Fruit fly (Drosophila melanogaster) whole organism, prepupa: ENCODE data around the gene trbl.

Experiments
- CG10631 ChIP-seq: fragments of 200-800 bp; sonication (Bioruptor generic); optimal IDR thresholded peaks from 2 replicates; lab custom pipeline; 2016; ENCODE audit warnings: missing biosample characterization, missing genetic modification characterization
- CG10669 ChIP-seq: fragments of 200-800 bp; sonication (Bioruptor generic); optimal IDR thresholded peaks from 3 replicates; lab custom pipeline; 2018; ENCODE audit warnings: missing biosample characterization, mild to moderate bottlenecking, missing genetic modification characterization, moderate library complexity
- CG11294 ChIP-seq: fragments of 200-800 bp; sonication (Bioruptor generic); IDR thresholded peaks from 2 replicates; pipeline ENCODE4 v1.3.6; 2022; ENCODE audit warnings: missing biosample characterization, missing genetic modification characterization
- CG11762 ChIP-seq: fragments of 200-800 bp; sonication (Bioruptor generic); optimal IDR thresholded peaks from 3 replicates; lab custom pipeline; 2016; ENCODE audit warnings: missing biosample characterization, missing genetic modification characterization; ENCODE audit not compliant: insufficient read depth
- CG11902 ChIP-seq: fragments of 200-800 bp; sonication (Bioruptor generic); optimal IDR thresholded peaks from 3 replicates; lab custom pipeline; 2016; ENCODE audit warnings: missing biosample characterization, missing genetic modification characterization
- CG1621 ChIP-seq: fragments of 200-800 bp; sonication (Bioruptor generic); optimal IDR thresholded peaks from 3 replicates; lab custom pipeline; 2018; ENCODE audit warnings: missing biosample characterization, mild to moderate bottlenecking, missing genetic modification characterization
- CG16779 ChIP-seq: fragments of 200-800 bp; sonication (Bioruptor generic); optimal IDR thresholded peaks from 3 replicates; lab custom pipeline; 2017; ENCODE audit warnings: missing biosample characterization, mild to moderate bottlenecking, missing genetic modification characterization
- CG31627 ChIP-seq: fragments of 200-800 bp; sonication (Bioruptor generic); optimal IDR thresholded peaks from 3 replicates; lab custom pipeline; 2016; ENCODE audit warnings: missing biosample characterization, missing genetic modification characterization
- CG32006 ChIP-seq: fragments of 200-800 bp; sonication (Bioruptor generic); optimal IDR thresholded peaks from 3 replicates; lab custom pipeline; 2017; ENCODE audit warnings: missing biosample characterization, mild to moderate bottlenecking, missing genetic modification characterization
- CG34406 ChIP-seq: fragments of 200-800 bp; sonication (Bioruptor generic); optimal IDR thresholded peaks from 3 replicates; lab custom pipeline; 2016; ENCODE audit warnings: missing biosample characterization, missing genetic modification characterization
- CG3919 ChIP-seq: fragments of 200-800 bp; sonication (Bioruptor generic); optimal IDR thresholded peaks from 3 replicates; lab custom pipeline; 2016; ENCODE audit warnings: missing biosample characterization, missing genetic modification characterization
- CG4318 ChIP-seq: fragments of 200-800 bp; sonication (Bioruptor generic); optimal IDR thresholded peaks from 3 replicates; lab custom pipeline; 2017; ENCODE audit warnings: missing biosample characterization, mild to moderate bottlenecking, missing genetic modification characterization
- CG6163 ChIP-seq: fragments of 200-800 bp; sonication (Bioruptor generic); IDR thresholded peaks from 3 replicates; pipeline ENCODE4 v1.3.6; 2022; ENCODE audit warnings: missing biosample characterization, missing genetic modification characterization
- CG6276 ChIP-seq: fragments of 200-800 bp; sonication (Bioruptor generic); optimal IDR thresholded peaks from 2 replicates; lab custom pipeline; 2017; ENCODE audit warnings: missing biosample characterization, mild to moderate bottlenecking, missing genetic modification characterization
- CG6808 ChIP-seq: fragments of 200-800 bp; sonication (Bioruptor generic); optimal IDR thresholded peaks from 3 replicates; lab custom pipeline; 2017; ENCODE audit warnings: missing biosample characterization, missing genetic modification characterization, mild to moderate bottlenecking, moderate library complexity, missing genetic modification reagents
- CG6854 ChIP-seq: fragments of 200-800 bp; sonication (Bioruptor generic); optimal IDR thresholded peaks from 2 replicates; lab custom pipeline; 2017; ENCODE audit warnings: missing biosample characterization, mild to moderate bottlenecking, missing genetic modification characterization
- CG7368 ChIP-seq: fragments of 200-800 bp; sonication (Bioruptor generic); optimal IDR thresholded peaks from 3 replicates; lab custom pipeline; 2016; ENCODE audit warnings: missing biosample characterization, missing genetic modification characterization
- CG8119 ChIP-seq: fragments of 200-800 bp; sonication (Bioruptor generic); IDR thresholded peaks from 3 replicates; pipeline ENCODE4 v1.3.6; 2022; ENCODE audit warnings: missing biosample characterization, missing genetic modification characterization
- CG8319 ChIP-seq: fragments of 200-800 bp; sonication (Bioruptor generic); optimal IDR thresholded peaks from 3 replicates; lab custom pipeline; 2016; ENCODE audit warnings: missing biosample characterization, missing genetic modification characterization
- CG9139 ChIP-seq: fragments of 200-800 bp; sonication (Bioruptor generic); optimal IDR thresholded peaks from 3 replicates; lab custom pipeline; 2017; ENCODE audit warnings: missing biosample characterization, mild to moderate bottlenecking, missing genetic modification characterization
- Eip75B ChIP-seq: fragments of 200-800 bp; sonication (Bioruptor generic); optimal IDR thresholded peaks from 3 replicates; lab custom pipeline; 2016; ENCODE audit warnings: missing biosample characterization, missing genetic modification characterization
- Eip78C ChIP-seq: fragments of 200-800 bp; sonication (Bioruptor generic); peaks from one replicate; lab custom pipeline; 2016; ENCODE audit warnings: missing biosample characterization, missing genetic modification characterization
- Ets21C ChIP-seq: fragments of 200-800 bp; sonication (Bioruptor generic); optimal IDR thresholded peaks from 3 replicates; lab custom pipeline; 2016; ENCODE audit warnings: missing biosample characterization, missing genetic modification characterization
- Gug ChIP-seq: fragments of 200-800 bp; sonication (Bioruptor generic); IDR thresholded peaks from 2 replicates; pipeline ENCODE4 v1.3.6; 2022; ENCODE audit warnings: missing biosample characterization, missing genetic modification characterization
- Hr4 ChIP-seq: fragments of 200-800 bp; sonication (Bioruptor generic); optimal IDR thresholded peaks from 3 replicates; lab custom pipeline; 2016; ENCODE audit warnings: missing biosample characterization, missing genetic modification characterization
- Lpt ChIP-seq: fragments of 200-800 bp; sonication (Bioruptor generic); optimal IDR thresholded peaks from 3 replicates; lab custom pipeline; 2016; ENCODE audit warnings: missing biosample characterization, missing genetic modification characterization
- Met ChIP-seq: fragments of 200-800 bp; sonication (Bioruptor generic); optimal IDR thresholded peaks from 3 replicates; lab custom pipeline; 2016; ENCODE audit warnings: missing biosample characterization, missing genetic modification characterization
- OdsH ChIP-seq: fragments of 200-800 bp; sonication (Bioruptor generic); optimal IDR thresholded peaks from 3 replicates; lab custom pipeline; 2016; ENCODE audit warnings: missing biosample characterization, missing genetic modification characterization
- Smox ChIP-seq: fragments of 200-800 bp; sonication (Bioruptor generic); optimal IDR thresholded peaks from 3 replicates; lab custom pipeline; 2016; ENCODE audit warnings: missing biosample characterization, missing genetic modification characterization
- Sox14 ChIP-seq: fragments of 200-800 bp; sonication (Bioruptor generic); optimal IDR thresholded peaks from 3 replicates; lab custom pipeline; 2016; ENCODE audit warnings: missing biosample characterization, missing genetic modification characterization
- Sox15 ChIP-seq: fragments of 200-800 bp; sonication (Bioruptor generic); optimal IDR thresholded peaks from 3 replicates; lab custom pipeline; 2016; ENCODE audit warnings: missing biosample characterization, missing genetic modification characterization
- acj6 ChIP-seq: fragments of 200-800 bp; sonication (Bioruptor generic); optimal IDR thresholded peaks from 3 replicates; lab custom pipeline; 2016; ENCODE audit warnings: missing biosample characterization, missing genetic modification characterization
- cyc ChIP-seq: fragments of 200-800 bp; sonication (Bioruptor generic); optimal IDR thresholded peaks from 3 replicates; lab custom pipeline; 2016; ENCODE audit warnings: missing biosample characterization, missing genetic modification characterization
- dac ChIP-seq: fragments of 200-800 bp; sonication (Bioruptor generic); optimal IDR thresholded peaks from 2 replicates; lab custom pipeline; 2017; ENCODE audit warnings: missing biosample characterization, mild to moderate bottlenecking, missing genetic modification characterization
- dsx ChIP-seq: fragments of 200-800 bp; optimal IDR thresholded peaks from 3 replicates; lab custom pipeline; 2019; ENCODE audit warnings: missing biosample characterization, mild to moderate bottlenecking, missing genetic modification characterization, moderate library complexity; ENCODE audit not compliant: poor library complexity, severe bottlenecking
- eg ChIP-seq: fragments of 200-800 bp; sonication (Bioruptor generic); IDR thresholded peaks from 3 replicates; pipeline ENCODE4 v1.3.6; 2022; ENCODE audit warnings: missing biosample characterization, missing genetic modification characterization
- esn ChIP-seq: fragments of 200-800 bp; sonication (Bioruptor generic); optimal IDR thresholded peaks from 2 replicates; lab custom pipeline; 2016; ENCODE audit warnings: missing biosample characterization, mild to moderate bottlenecking, missing genetic modification characterization, moderate library complexity
- fd85E ChIP-seq: fragments of 200-800 bp; sonication (Bioruptor generic); optimal IDR thresholded peaks from 3 replicates; lab custom pipeline; 2016; ENCODE audit warnings: missing biosample characterization, missing genetic modification characterization
- lz ChIP-seq: fragments of 200-800 bp; sonication (Bioruptor generic); optimal IDR thresholded peaks from 3 replicates; lab custom pipeline; 2016; ENCODE audit warnings: missing biosample characterization, missing genetic modification characterization
- net ChIP-seq: fragments of 200-800 bp; sonication (Bioruptor generic); optimal IDR thresholded peaks from 3 replicates; lab custom pipeline; 2016; ENCODE audit warnings: missing biosample characterization, missing genetic modification characterization
- pdm3 ChIP-seq: fragments of 200-800 bp; sonication (Bioruptor generic); optimal IDR thresholded peaks from 3 replicates; lab custom pipeline; 2016; ENCODE audit warnings: missing biosample characterization, missing genetic modification characterization
- spab ChIP-seq: fragments of 200-800 bp; sonication (Bioruptor generic); optimal IDR thresholded peaks from 2 replicates; lab custom pipeline; 2017; ENCODE audit warnings: missing biosample characterization, mild to moderate bottlenecking, missing genetic modification characterization, missing genetic modification reagents
- topi ChIP-seq: fragments of 200-800 bp; sonication (Bioruptor generic); optimal IDR thresholded peaks from 3 replicates; lab custom pipeline; 2016; ENCODE audit warnings: missing biosample characterization, missing genetic modification characterization
- vri ChIP-seq: fragments of 200-800 bp; sonication (Bioruptor generic); optimal IDR thresholded peaks from 3 replicates; lab custom pipeline; 2016; ENCODE audit warnings: missing biosample characterization, mild to moderate bottlenecking, missing genetic modification characterization

Gene trbl

dm6 chr3L:20402665-20403492 is 1.5 kb upstream of the trbl start (continued):
- TF ChIP-seq CG4318 (GFP tag; lab: Kevin White, UChicago) (no peak), CG8319 (GFP tag; lab: Kevin White, UChicago) (peak; percentile 34), esn (GFP tag; lab: Kevin White, UChicago) (peak; percentile 54), cyc (peak; percentile 53), CG1621 (peak; percentile 75), CG6163 (GFP tag; lab: Robert Waterston, UW) (peak; percentile 77), Gug (GFP tag; lab: Robert Waterston, UW) (no peak), CG32006 (GFP tag; lab: Kevin White, UChicago) (no peak), Lpt (GFP tag; lab: Kevin White, UChicago) (no peak), Smox (GFP tag; lab: Kevin White, UChicago) (peak; percentile 72), Eip75B (peak; percentile 69), CG10669 (peak; percentile 77), CG16779 (peak; percentile 28), eg (GFP tag; lab: Robert Waterston, UW) (no peak), CG11902 (peak; percentile 62), pdm3 (peak; percentile 65), CG31627 (GFP tag; lab: Kevin White, UChicago) (peak; percentile 64), CG9139 (GFP tag; lab: Kevin White, UChicago) (peak; percentile 73), Eip78C (GFP tag; lab: Kevin White, UChicago) (peak; percentile 91), net (GFP tag; lab: Kevin White, UChicago) (peak; percentile 17)
- TF ChIP-seq, all 60 proteins: peak for 45

DNA sequence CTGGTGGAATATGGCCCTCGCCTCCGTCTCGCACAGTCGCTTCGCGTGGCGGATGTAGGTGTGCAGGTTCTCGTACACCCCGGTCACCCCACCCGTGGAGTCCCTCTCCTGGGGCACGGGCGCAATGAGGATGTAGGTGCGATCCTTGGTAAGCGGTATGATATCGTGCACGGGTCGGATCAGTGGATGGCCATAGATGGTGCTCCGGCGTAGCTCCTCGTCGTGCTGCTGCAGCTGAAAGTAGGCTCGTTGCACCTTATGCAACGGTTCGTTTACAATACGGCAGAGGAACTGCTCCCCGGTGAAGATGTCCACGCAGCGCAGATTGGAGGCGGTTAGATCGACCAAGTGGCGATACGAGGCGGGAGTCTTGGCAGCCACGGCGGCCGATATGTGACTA is 894 bp downstream of the trbl start:
- TF ChIP-seq CG32006 (GFP tag; lab: Kevin White, UChicago), result no peak
- no peak for TF ChIP-seq Sox15 (GFP tag; lab: Kevin White, UChicago)
- no peak for TF ChIP-seq CG3919 (GFP tag; lab: Kevin White, UChicago)
- no peak for TF ChIP-seq CG8319 (GFP tag; lab: Kevin White, UChicago)
- no peak for TF ChIP-seq Sox14 (GFP tag; lab: Kevin White, UChicago)
- TF ChIP-seq spab (GFP tag; lab: Kevin White, UChicago), result no peak
- TF ChIP-seq CG6808 (GFP tag; lab: Kevin White, UChicago), result no peak
- TF ChIP-seq CG11294, result no peak
- TF ChIP-seq, all 60 proteins: peak for 0

- TF ChIP-seq CG10631 (GFP tag; lab: Kevin White, UChicago) (peak; percentile 91), CG9139 (GFP tag; lab: Kevin White, UChicago) (peak; percentile 78), CG1621 (peak; percentile 77), Hr4 (GFP tag; lab: Kevin White, UChicago) (peak; percentile 92), net (GFP tag; lab: Kevin White, UChicago) (peak; percentile 95), CG6276 (GFP tag; lab: Kevin White, UChicago) (peak; percentile 93), Sox15 (GFP tag; lab: Kevin White, UChicago) (peak; percentile 86), CG7368 (GFP tag; lab: Kevin White, UChicago) (peak; percentile 83), CG3919 (GFP tag; lab: Kevin White, UChicago) (peak; percentile 93), acj6 (peak; percentile 95), CG34406 (peak; percentile 94), Gug (GFP tag; lab: Robert Waterston, UW) (peak; percentile 85), CG6808 (GFP tag; lab: Kevin White, UChicago) (peak; percentile 89), OdsH (GFP tag; lab: Kevin White, UChicago) (peak; percentile 96), topi (GFP tag; lab: Kevin White, UChicago) (peak; percentile 92), CG32006 (GFP tag; lab: Kevin White, UChicago) (peak; percentile 96), Eip78C (GFP tag; lab: Kevin White, UChicago) (peak; percentile 99), CG16779 (peak; percentile 84), Met (GFP tag; lab: Kevin White, UChicago) (peak; percentile 92), CG11294 (peak; percentile 83), CG8119 (GFP tag; lab: Robert Waterston, UW) (peak; percentile 96), CG10669 (peak; percentile 85), lz (GFP tag; lab: Kevin White, UChicago) (peak; percentile 90), CG6854 (GFP tag; lab: Kevin White, UChicago) (peak; percentile 75), fd85E (GFP tag; lab: Kevin White, UChicago) (peak; percentile 82), Ets21C (GFP tag; lab: Kevin White, UChicago) (peak; percentile 83), dsx (GFP tag; lab: Kevin White, UChicago) (peak; percentile 86), dac (GFP tag; lab: Kevin White, UChicago) (peak; percentile 79), CG11762 (GFP tag; lab: Kevin White, UChicago) (peak; percentile 86), vri (GFP tag; lab: Kevin White, UChicago) (peak; percentile 88)
Observed at dm6 chr3L:20399550-20400109, 1.8 kb downstream of the trbl start.
